Fruit fly (Drosophila melanogaster) whole organism, embryonic: Measurements from ENCODE around the gene Galphai.

Experiments used
- B-H2 ChIP-seq: fragments of 200-800 bp; sonication (Bioruptor generic); optimal IDR thresholded peaks from 2 replicates; lab custom pipeline; 2018; ENCODE audit warnings: missing biosample characterization, mild to moderate bottlenecking, missing genetic modification characterization
- CG11696 ChIP-seq: fragments of 200-800 bp; sonication (Bioruptor generic); IDR thresholded peaks from 2 replicates; pipeline ENCODE4 v1.3.6; 2022; ENCODE audit warnings: missing biosample characterization, missing genetic modification characterization
- CG12391 ChIP-seq: fragments of 200-800 bp; sonication (Bioruptor generic); optimal IDR thresholded peaks from 3 replicates; lab custom pipeline; 2018; ENCODE audit warnings: missing biosample characterization, mild to moderate bottlenecking, missing genetic modification characterization, moderate library complexity
- CG13894 ChIP-seq: fragments of 200-800 bp; sonication (Bioruptor generic); optimal IDR thresholded peaks from 3 replicates; lab custom pipeline; 2018; ENCODE audit warnings: missing biosample characterization, mild to moderate bottlenecking, missing genetic modification characterization, moderate library complexity
- CG1602 ChIP-seq: fragments of 200-800 bp; sonication (Bioruptor generic); optimal IDR thresholded peaks from 3 replicates; lab custom pipeline; 2016; ENCODE audit warnings: missing biosample characterization, missing genetic modification characterization
- CG17829 ChIP-seq: fragments of 200-800 bp; optimal IDR thresholded peaks from 2 replicates; lab custom pipeline; 2019; ENCODE audit warnings: missing biosample characterization, mild to moderate bottlenecking, missing genetic modification characterization, moderate library complexity
- CG2202 ChIP-seq: fragments of 200-800 bp; sonication (Bioruptor generic); optimal IDR thresholded peaks from 2 replicates; lab custom pipeline; 2018; ENCODE audit warnings: missing biosample characterization, mild to moderate bottlenecking, missing genetic modification characterization
- CG3995 ChIP-seq: fragments of 200-800 bp; sonication (Bioruptor generic); optimal IDR thresholded peaks from 3 replicates; lab custom pipeline; 2016; ENCODE audit warnings: missing biosample characterization, missing genetic modification characterization
- CG4328 ChIP-seq: fragments of 200-800 bp; sonication (Bioruptor generic); optimal IDR thresholded peaks from 3 replicates; lab custom pipeline; 2017; ENCODE audit warnings: missing biosample characterization, missing genetic modification reagents, missing genetic modification characterization
- CG4360 ChIP-seq: fragments of 200-800 bp; sonication (Bioruptor generic); IDR thresholded peaks from 2 replicates; pipeline ENCODE4 v1.3.6; 2022; ENCODE audit warnings: missing biosample characterization, missing genetic modification characterization
- CG7357 ChIP-seq: fragments of 200-800 bp; sonication (Bioruptor generic); IDR thresholded peaks from 3 replicates; pipeline ENCODE4 v1.3.6; 2022; ENCODE audit warnings: missing biosample characterization, missing genetic modification characterization
- CG9932 ChIP-seq: fragments of 200-800 bp; sonication (Bioruptor generic); IDR thresholded peaks from 2 replicates; pipeline ENCODE4 v1.3.6; 2022; ENCODE audit warnings: missing biosample characterization, missing genetic modification characterization
- Camta ChIP-seq: fragments of 200-800 bp; sonication (Bioruptor generic); optimal IDR thresholded peaks from 2 replicates; lab custom pipeline; 2016; ENCODE audit warnings: missing biosample characterization, missing genetic modification characterization
- CoRest ChIP-seq: fragments of 200-800 bp; sonication (Bioruptor generic); optimal IDR thresholded peaks from 3 replicates; lab custom pipeline; 2018; ENCODE audit warnings: missing biosample characterization, mild to moderate bottlenecking, missing genetic modification characterization, moderate library complexity
- Dek ChIP-seq: fragments of 200-800 bp; sonication (Bioruptor generic); optimal IDR thresholded peaks from 3 replicates; lab custom pipeline; 2019; ENCODE audit warnings: missing biosample characterization, mild to moderate bottlenecking, missing genetic modification characterization, moderate library complexity
- Doc3 ChIP-seq: fragments of 200-800 bp; sonication (Bioruptor generic); IDR thresholded peaks from 3 replicates; pipeline ENCODE4 v1.3.6; 2022; ENCODE audit warnings: missing biosample characterization, missing genetic modification characterization; ENCODE audit not compliant: partially characterized antibody
- HHEX ChIP-seq: fragments of 200-800 bp; sonication (Bioruptor generic); optimal IDR thresholded peaks from 3 replicates; lab custom pipeline; 2017; ENCODE audit warnings: missing biosample characterization, mild to moderate bottlenecking, missing genetic modification characterization, missing genetic modification reagents
- HLH3B ChIP-seq: fragments of 200-800 bp; sonication (Bioruptor generic); IDR thresholded peaks from 2 replicates; pipeline ENCODE4 v1.3.6; 2022; ENCODE audit warnings: missing biosample characterization, missing genetic modification characterization
- HLH4C ChIP-seq: fragments of 200-800 bp; sonication (Bioruptor generic); IDR thresholded peaks from 3 replicates; pipeline ENCODE4 v1.3.6; 2022; ENCODE audit warnings: missing biosample characterization, missing genetic modification characterization; ENCODE audit not compliant: partially characterized antibody
- Hand ChIP-seq: fragments of 200-800 bp; sonication (Bioruptor generic); optimal IDR thresholded peaks from 2 replicates; lab custom pipeline; 2017; ENCODE audit warnings: mild to moderate bottlenecking, missing biosample characterization, missing genetic modification reagents, missing genetic modification characterization
- Hey ChIP-seq: fragments of 200-800 bp; sonication (Bioruptor generic); optimal IDR thresholded peaks from 3 replicates; lab custom pipeline; 2018; ENCODE audit warnings: missing biosample characterization, mild to moderate bottlenecking, missing genetic modification characterization
- Hmr ChIP-seq: fragments of 200-800 bp; sonication (Bioruptor generic); optimal IDR thresholded peaks from 3 replicates; lab custom pipeline; 2017; ENCODE audit warnings: mild to moderate bottlenecking, missing biosample characterization, missing genetic modification reagents, missing genetic modification characterization
- Hr39 ChIP-seq: fragments of >200 bp; optimal IDR thresholded peaks from 2 replicates; lab custom pipeline; 2017
- Hsf ChIP-seq: fragments of 200-800 bp; sonication (Bioruptor generic); optimal IDR thresholded peaks from 3 replicates; lab custom pipeline; 2016; ENCODE audit warnings: missing biosample characterization, missing genetic modification characterization
- MBD-R2 ChIP-seq: fragments of 200-800 bp; sonication (Bioruptor generic); IDR thresholded peaks from 2 replicates; pipeline ENCODE4 v1.3.6; 2022; ENCODE audit warnings: missing biosample characterization, missing genetic modification characterization
- MTF-1 ChIP-seq: fragments of 200-800 bp; sonication (Bioruptor generic); optimal IDR thresholded peaks from 2 replicates; lab custom pipeline; 2018; ENCODE audit warnings: missing biosample characterization, mild to moderate bottlenecking, missing genetic modification characterization, borderline replicate concordance
- NC2β ChIP-seq: fragments of 200-800 bp; sonication (Bioruptor generic); optimal IDR thresholded peaks from 2 replicates; lab custom pipeline; 2016; ENCODE audit warnings: missing biosample characterization, missing genetic modification characterization
- NFAT ChIP-seq: fragments of 200-800 bp; sonication (Bioruptor generic); IDR thresholded peaks from 2 replicates; pipeline ENCODE4 v1.3.6; 2022; ENCODE audit warnings: missing biosample characterization, missing genetic modification characterization
- Taf1 ChIP-seq: fragments of 200-800 bp; sonication (Bioruptor generic); IDR thresholded peaks from 2 replicates; pipeline ENCODE4 v1.3.6; 2022; ENCODE audit warnings: missing biosample characterization, missing genetic modification characterization
- Usf ChIP-seq: fragments of 200-800 bp; sonication (Bioruptor generic); optimal IDR thresholded peaks from 2 replicates; lab custom pipeline; 2017; ENCODE audit warnings: missing genotype, missing biosample characterization, missing genetic modification characterization
- Vsx1 ChIP-seq: fragments of 200-800 bp; sonication (Bioruptor generic); optimal IDR thresholded peaks from 2 replicates; lab custom pipeline; 2017; ENCODE audit warnings: missing biosample characterization, mild to moderate bottlenecking, missing genetic modification characterization, missing genetic modification reagents
- Xbp1 ChIP-seq: fragments of 200-800 bp; sonication (Bioruptor generic); optimal IDR thresholded peaks from 3 replicates; lab custom pipeline; 2016; ENCODE audit warnings: missing biosample characterization, mild to moderate bottlenecking, missing genetic modification characterization
- Xrp1 ChIP-seq: fragments of 200-800 bp; sonication (Bioruptor generic); IDR thresholded peaks from 2 replicates; pipeline ENCODE4 v1.3.6; 2022; ENCODE audit warnings: missing biosample characterization, missing genetic modification characterization
- ap ChIP-seq: fragments of 200-800 bp; sonication (Bioruptor generic); IDR thresholded peaks from 2 replicates; pipeline ENCODE4 v1.3.6; 2022; ENCODE audit warnings: missing biosample characterization, missing genetic modification characterization
- az2 ChIP-seq: fragments of 200-800 bp; sonication (Bioruptor generic); optimal IDR thresholded peaks from 3 replicates; lab custom pipeline; 2016; ENCODE audit warnings: missing biosample characterization, missing genetic modification characterization
- crc ChIP-seq: fragments of 200-800 bp; sonication (Bioruptor generic); optimal IDR thresholded peaks from 2 replicates; lab custom pipeline; 2016; ENCODE audit warnings: missing biosample characterization, missing genetic modification characterization
- croc ChIP-seq: fragments of 200-800 bp; sonication (Bioruptor generic); conservative IDR thresholded peaks from 3 replicates; pipeline ENCODE4 v1.3.6; 2022; ENCODE audit warnings: missing biosample characterization, missing genetic modification characterization
- dan ChIP-seq: fragments of 200-800 bp; sonication (Bioruptor generic); IDR thresholded peaks from 2 replicates; pipeline ENCODE4 v1.3.6; 2022; ENCODE audit warnings: missing biosample characterization, missing genetic modification characterization
- fu2 ChIP-seq: fragments of 200-800 bp; sonication (Bioruptor generic); optimal IDR thresholded peaks from 2 replicates; lab custom pipeline; 2016; ENCODE audit warnings: missing biosample characterization, missing genetic modification characterization
- gce ChIP-seq: fragments of 200-800 bp; sonication (Bioruptor generic); IDR thresholded peaks from 3 replicates; pipeline ENCODE4 v1.3.6; 2022; ENCODE audit warnings: missing biosample characterization, missing genetic modification characterization
- gsb-n ChIP-seq: fragments of 200-800 bp; sonication (Bioruptor generic); optimal IDR thresholded peaks from 3 replicates; lab custom pipeline; 2018; ENCODE audit warnings: missing biosample characterization, mild to moderate bottlenecking, missing genetic modification characterization
- hbn ChIP-seq: fragments of 200-800 bp; sonication (Bioruptor generic); IDR thresholded peaks from 2 replicates; pipeline ENCODE4 v1.3.6; 2022; ENCODE audit warnings: missing biosample characterization, missing genetic modification characterization; ENCODE audit not compliant: partially characterized antibody
- jigr1 ChIP-seq: fragments of 200-800 bp; sonication (Bioruptor generic); IDR thresholded peaks from 3 replicates; pipeline ENCODE4 v1.3.6; 2022; ENCODE audit warnings: missing biosample characterization, missing genetic modification characterization
- klu ChIP-seq: fragments of 200-800 bp; sonication (Bioruptor generic); IDR thresholded peaks from 2 replicates; pipeline ENCODE4 v1.3.6; 2022; ENCODE audit warnings: missing biosample characterization, missing genetic modification characterization
- nmo ChIP-seq: fragments of 200-800 bp; sonication (Bioruptor generic); optimal IDR thresholded peaks from 2 replicates; lab custom pipeline; 2018; ENCODE audit warnings: missing biosample characterization, mild to moderate bottlenecking, missing genetic modification characterization, moderate library complexity
- onecut ChIP-seq: fragments of 200-800 bp; sonication (Bioruptor generic); IDR thresholded peaks from 2 replicates; pipeline ENCODE4 v1.3.6; 2022; ENCODE audit warnings: missing biosample characterization, missing genetic modification characterization
- pfk ChIP-seq: fragments of 200-800 bp; sonication (Bioruptor generic); optimal IDR thresholded peaks from 2 replicates; lab custom pipeline; 2018; ENCODE audit warnings: missing biosample characterization, mild to moderate bottlenecking, missing genetic modification characterization, moderate library complexity
- pum ChIP-seq: fragments of 200-800 bp; sonication (Bioruptor generic); optimal IDR thresholded peaks from 2 replicates; lab custom pipeline; 2016; ENCODE audit warnings: missing biosample characterization, missing genetic modification characterization
- scrt ChIP-seq: fragments of 200-800 bp; sonication (Bioruptor generic); optimal IDR thresholded peaks from 2 replicates; lab custom pipeline; 2018; ENCODE audit warnings: missing biosample characterization, mild to moderate bottlenecking, missing genetic modification characterization, moderate library complexity
- stc ChIP-seq: fragments of 200-800 bp; sonication (Bioruptor generic); IDR thresholded peaks from 2 replicates; pipeline ENCODE4 v1.3.6; 2022; ENCODE audit warnings: missing biosample characterization, missing genetic modification characterization
- tgo ChIP-seq: fragments of 200-800 bp; sonication (Bioruptor generic); IDR thresholded peaks from 3 replicates; pipeline ENCODE4 v1.3.6; 2022; ENCODE audit warnings: missing biosample characterization, missing genetic modification characterization
- yki ChIP-seq: fragments of >200 bp; optimal IDR thresholded peaks from 3 replicates; lab custom pipeline; 2018

The Galphai gene

DNA sequence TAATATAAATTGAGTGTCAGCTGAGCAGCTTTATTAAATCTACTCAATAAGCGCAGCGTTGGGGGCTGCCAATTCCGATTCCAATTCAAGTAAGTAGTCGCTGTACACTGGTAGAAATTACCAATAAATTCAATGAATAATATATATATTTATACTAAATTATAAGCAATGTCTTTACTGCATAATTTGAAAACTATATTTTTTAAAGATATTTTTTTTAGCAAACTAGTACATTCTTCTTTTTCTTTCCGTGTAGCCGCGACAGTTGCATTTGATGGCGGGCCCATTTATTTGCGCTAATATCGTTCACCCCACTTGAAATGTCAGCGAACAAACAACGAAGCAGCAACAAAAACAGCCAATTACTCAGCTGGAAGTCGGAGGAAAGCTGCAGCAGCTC lies 2.5 kb downstream of the Galphai start (continued):
- TF ChIP-seq pfk (no peak), hbn (GFP tag; lab: Robert Waterston, UW) (no peak), Hand (GFP tag; lab: Kevin White, UChicago) (no peak), HLH4C (no peak), scrt (no peak), CoRest (tag; lab: Kevin White, UChicago) (peak; percentile 54), HLH3B (peak; percentile 68), Vsx1 (GFP tag; lab: Kevin White, UChicago) (peak; percentile 35), Usf (GFP tag; lab: Kevin White, UChicago) (no peak), Xrp1 (GFP tag; lab: Robert Waterston, UW) (peak; percentile 63), NC2β (GFP tag; lab: Kevin White, UChicago) (no peak), tgo (peak; percentile 62), Camta (no peak), CG2202 (no peak), onecut (GFP tag; lab: Robert Waterston, UW) (0 out of 2 replicates have a peak, but pooled peaks have one; percentile 12), CG4360 (no peak), klu (GFP tag; lab: Robert Waterston, UW) (no peak), Dek (peak; percentile 42), Hey (tag; lab: Kevin White, UChicago) (no peak), CG17829 (tag; lab: Kevin White, UChicago) (peak; percentile 55), gsb-n (peak; percentile 53), Hsf (GFP tag; lab: Kevin White, UChicago) (no peak), ap (peak; percentile 41; the same call in 1 of the 2 replicates), HHEX (GFP tag; lab: Kevin White, UChicago) (peak; percentile 29), CG7357 (GFP tag; lab: Robert Waterston, UW) (no peak), Xbp1 (peak; percentile 60), yki (no peak), az2 (peak; percentile 46), CG1602 (GFP tag; lab: Kevin White, UChicago) (peak; percentile 39), MBD-R2 (peak; percentile 46; the same call in 1 of the 2 replicates), CG3995 (GFP tag; lab: Kevin White, UChicago) (no peak), CG9932 (GFP tag; lab: Robert Waterston, UW) (no peak), pum (no peak), jigr1 (GFP tag; lab: Robert Waterston, UW) (no peak), stc (GFP tag; lab: Robert Waterston, UW) (peak; percentile 22; the same call in 1 of the 2 replicates), dan (GFP tag; lab: Robert Waterston, UW) (no peak), Hmr (peak; percentile 25), Taf1 (GFP tag; lab: Robert Waterston, UW) (no peak), CG4328 (GFP tag; lab: Kevin White, UChicago) (no peak), nmo (peak; percentile 65), CG13894 (tag; lab: Kevin White, UChicago) (no peak), crc (GFP tag; lab: Kevin White, UChicago) (no peak), Doc3 (GFP tag; lab: Robert Waterston, UW) (no peak), Hr39 (no peak), MTF-1 (GFP tag; lab: Kevin White, UChicago) (peak; percentile 31), gce (GFP tag; lab: Robert Waterston, UW) (0 out of 3 replicates have a peak, but pooled peaks have one; percentile 16), CG12391 (tag; lab: Kevin White, UChicago) (peak; percentile 75), NFAT (GFP tag; lab: Robert Waterston, UW) (no peak), CG11696 (GFP tag; lab: Robert Waterston, UW) (0 out of 2 replicates have a peak, but pooled peaks have one; percentile 40), fu2 (GFP tag; lab: Kevin White, UChicago) (no peak), B-H2 (GFP tag; lab: Kevin White, UChicago) (no peak), croc (GFP tag; lab: Robert Waterston, UW) (peak; percentile 40; the same call in 2 of the 3 replicates)
